Fruit fly (Drosophila melanogaster) whole organism, adult: ENCODE results near the gene CG42240.

Experiments used
- cnc ChIP-seq, 2 experiments: fragments of >200 bp; optimal IDR thresholded peaks; 2 replicates each; lab custom pipeline; 2017
- kay ChIP-seq: fragments of 200-800 bp; sonication (Bioruptor generic); peaks from one replicate; lab custom pipeline; 2016; ENCODE audit warnings: missing biosample characterization, missing genetic modification characterization, borderline replicate concordance

dm6 chrX:6356748-6357397, 26.2 kb downstream of the CG42240 start:
- TF ChIP-seq kay (GFP tag; lab: Kevin White, UChicago) (no peak), cnc (optimal IDR thresholded peaks at IDR 0.05; lab: Kevin White, UChicago) (no peak)
